Fruit fly (Drosophila melanogaster): ENCODE measurements around the gene Tl.

Tl gene

DNA sequence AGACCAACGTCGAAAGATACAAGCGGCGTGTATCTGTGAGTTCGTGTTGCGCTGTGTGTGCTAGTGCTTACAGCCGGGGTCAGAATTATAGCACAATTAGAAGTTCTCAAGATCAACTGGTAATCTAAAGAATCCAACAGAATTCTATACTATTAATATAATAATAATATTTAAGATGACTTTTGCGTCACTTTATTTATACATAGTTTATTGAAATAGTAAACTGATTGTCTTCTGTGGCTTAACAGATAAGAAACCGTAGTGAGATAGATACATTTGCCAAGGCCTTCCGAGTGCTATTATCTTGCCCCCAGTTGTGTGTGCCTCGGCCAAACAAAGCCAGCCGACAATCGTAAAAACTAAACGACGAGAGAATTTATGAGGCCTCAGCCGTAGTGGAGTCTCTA is 87.4 kb downstream of the Tl start (continued):
- TF ChIP-seq CG15011 (GFP tag; optimal IDR thresholded peaks at IDR 0.05): no peak
- TF ChIP-seq ro (GFP tag; IDR thresholded peaks at IDR 0.05): peak; percentile 46; the same call in 1 of the 2 replicates
- TF ChIP-seq ash1 (GFP tag; optimal IDR thresholded peaks at IDR 0.05): no peak
- peak; percentile 72 for TF ChIP-seq CG8359 (GFP tag; optimal IDR thresholded peaks at IDR 0.05; ENCODE audit: borderline replicate concordance)
- no peak for TF ChIP-seq z (GFP tag; IDR thresholded peaks at IDR 0.05)
- peak; percentile 37; the same call in 1 of the 2 replicates for TF ChIP-seq CG14014 (GFP tag; IDR thresholded peaks at IDR 0.05)
- TF ChIP-seq unpg (GFP tag; optimal IDR thresholded peaks at IDR 0.05): peak; percentile 78
- TF ChIP-seq CG10462 (GFP tag; optimal IDR thresholded peaks at IDR 0.05): peak; percentile 34
- no peak for TF ChIP-seq nerfin-2 (GFP tag; IDR thresholded peaks at IDR 0.05; ENCODE audit: partially characterized antibody)
- TF ChIP-seq hth (optimal IDR thresholded peaks at IDR 0.05): no peak
- TF ChIP-seq otp (GFP tag; IDR thresholded peaks at IDR 0.05): peak; percentile 68; the same call in 1 of the 3 replicates
- no peak for TF ChIP-seq Mad (GFP tag; optimal IDR thresholded peaks at IDR 0.05)
- peak; percentile 58 for TF ChIP-seq CG9437 (GFP tag; optimal IDR thresholded peaks at IDR 0.05)
- TF ChIP-seq cad (GFP tag; optimal IDR thresholded peaks at IDR 0.05): peak; percentile 17
- peak; percentile 32 for TF ChIP-seq lilli (GFP tag; optimal IDR thresholded peaks at IDR 0.05)
- TF ChIP-seq ranshi (GFP tag; IDR thresholded peaks at IDR 0.05): peak; percentile 45; the same call in 1 of the 2 replicates
- peak; percentile 78 for TF ChIP-seq D19A (tag; optimal IDR thresholded peaks at IDR 0.05)
- TF ChIP-seq Bgb (GFP tag; IDR thresholded peaks at IDR 0.05; ENCODE audit: partially characterized antibody): no peak
- no peak for TF ChIP-seq CG12769 (tag; optimal IDR thresholded peaks at IDR 0.05)
- TF ChIP-seq mld (GFP tag; IDR thresholded peaks at IDR 0.05; ENCODE audit: partially characterized antibody): no peak
- no peak for TF ChIP-seq Side (GFP tag; optimal IDR thresholded peaks at IDR 0.05)
- no peak for TF ChIP-seq p53 (GFP tag; optimal IDR thresholded peaks at IDR 0.05)
- TF ChIP-seq CG34224 (GFP tag; IDR thresholded peaks at IDR 0.05; ENCODE audit: partially characterized antibody): no peak
- TF ChIP-seq slou (GFP tag; optimal IDR thresholded peaks at IDR 0.05): no peak
- TF ChIP-seq bcd (GFP tag; optimal IDR thresholded peaks at IDR 0.05): peak; percentile 43
- TF ChIP-seq CTCF (GFP tag; optimal IDR thresholded peaks at IDR 0.05): peak; percentile 21
- TF ChIP-seq gem (tag; optimal IDR thresholded peaks at IDR 0.05): peak; percentile 85
- no peak for TF ChIP-seq CG1647 (GFP tag; optimal IDR thresholded peaks at IDR 0.05)
- TF ChIP-seq Hr78 (GFP tag; optimal IDR thresholded peaks at IDR 0.05): peak in 1 of 2 experiments; percentile 46
- no peak for TF ChIP-seq cas (GFP tag; IDR thresholded peaks at IDR 0.05)
- no peak for TF ChIP-seq NFAT (GFP tag; IDR thresholded peaks at IDR 0.05)
- TF ChIP-seq ham (GFP tag; IDR thresholded peaks at IDR 0.05): no peak
- TF ChIP-seq CG12071 (GFP tag; optimal IDR thresholded peaks at IDR 0.05): no peak
- TF ChIP-seq sens (GFP tag): peak; percentile 83
- TF ChIP-seq CG14860 (GFP tag; IDR thresholded peaks at IDR 0.05; ENCODE audit: partially characterized antibody): no peak
- no peak for TF ChIP-seq CG17912 (GFP tag; optimal IDR thresholded peaks at IDR 0.05)
- peak; percentile 61 for TF ChIP-seq Hr3 (GFP tag; optimal IDR thresholded peaks at IDR 0.05)
- TF ChIP-seq CG9609 (GFP tag; optimal IDR thresholded peaks at IDR 0.05): no peak
- TF ChIP-seq tll (GFP tag; optimal IDR thresholded peaks at IDR 0.05): peak in 1 of 2 experiments; percentile 19
- peak in 1 of 3 experiments; percentile 85 for TF ChIP-seq Stat92E (GFP tag; optimal IDR thresholded peaks at IDR 0.05)
- peak; percentile 29 for TF ChIP-seq run (tag; optimal IDR thresholded peaks at IDR 0.05)
- no peak for TF ChIP-seq CG7928 (GFP tag; optimal IDR thresholded peaks at IDR 0.05)
- TF ChIP-seq Sry-β (GFP tag; optimal IDR thresholded peaks at IDR 0.05): peak; percentile 35
- TF ChIP-seq Taf1 (GFP tag; IDR thresholded peaks at IDR 0.05): no peak
- TF ChIP-seq croc (GFP tag; conservative IDR thresholded peaks at IDR 0.05): peak; percentile 62
- TF ChIP-seq Vsx1 (GFP tag; optimal IDR thresholded peaks at IDR 0.05): peak; percentile 56
- TF ChIP-seq ssp (GFP tag; IDR thresholded peaks at IDR 0.05): no peak
- TF ChIP-seq mirr (GFP tag; optimal IDR thresholded peaks at IDR 0.05): no peak
- TF ChIP-seq CG32767 (GFP tag; IDR thresholded peaks at IDR 0.05): 0 out of 2 replicates have a peak, but pooled peaks have one; percentile 35
- peak; percentile 26 for TF ChIP-seq cg (GFP tag; optimal IDR thresholded peaks at IDR 0.05)
- TF ChIP-seq Oaz (GFP tag; IDR thresholded peaks at IDR 0.05): no peak; the same call in 1 of the 2 replicates
